Fruit fly (Drosophila melanogaster): ENCODE results near the gene fon.

fon gene

DNA sequence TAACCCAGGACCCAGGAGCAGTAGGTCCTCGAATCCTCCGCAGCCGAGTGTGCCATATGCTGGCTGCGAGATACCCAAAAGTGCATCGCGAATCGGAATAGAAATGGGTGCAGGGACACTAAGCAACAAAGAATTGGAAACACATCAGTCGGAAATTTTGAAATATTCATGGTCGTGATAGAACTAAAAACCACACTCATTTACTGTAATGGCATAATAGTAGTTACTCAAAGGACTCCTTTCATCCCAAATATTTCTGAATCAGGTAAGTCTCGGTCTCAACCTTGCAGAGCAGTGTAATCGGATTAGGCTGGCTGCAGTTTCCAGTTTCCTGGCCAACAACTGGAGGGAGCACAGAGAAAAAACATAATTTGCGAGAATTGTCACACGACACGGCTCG, 9.9 kb downstream of the fon start (continued):
- TF ChIP-seq CG4282 (GFP tag; optimal IDR thresholded peaks at IDR 0.05) (no peak), grau (tag; optimal IDR thresholded peaks at IDR 0.05) (peak; percentile 30), CG7357 (GFP tag; IDR thresholded peaks at IDR 0.05) (no peak), CG31388 (GFP tag; optimal IDR thresholded peaks at IDR 0.05) (no peak), Camta (GFP tag; optimal IDR thresholded peaks at IDR 0.05) (no peak), CG17359 (tag; optimal IDR thresholded peaks at IDR 0.05) (peak; percentile 20), ci (GFP tag; IDR thresholded peaks at IDR 0.05) (peak; percentile 76), tup (GFP tag; optimal IDR thresholded peaks at IDR 0.05) (no peak), nom (GFP tag; optimal IDR thresholded peaks at IDR 0.05) (no peak), sens-2 (GFP tag; IDR thresholded peaks at IDR 0.05) (no peak), CG5953 (GFP tag; IDR thresholded peaks at IDR 0.05) (no peak), Gsc (GFP tag; IDR thresholded peaks at IDR 0.05) (no peak), trem (tag; optimal IDR thresholded peaks at IDR 0.05) (peak; percentile 38), eyg (GFP tag; optimal IDR thresholded peaks at IDR 0.05) (no peak), CG15011 (GFP tag; optimal IDR thresholded peaks at IDR 0.05) (no peak), CG4730 (GFP tag; IDR thresholded peaks at IDR 0.05) (0 out of 2 replicates have a peak, but pooled peaks have one; percentile 4), CG11696 (GFP tag; IDR thresholded peaks at IDR 0.05) (no peak), Ets97D (GFP tag; optimal IDR thresholded peaks at IDR 0.05) (no peak), wdn (GFP tag; IDR thresholded peaks at IDR 0.05) (no peak), HmgD (GFP tag; optimal IDR thresholded peaks at IDR 0.05) (no peak), CG34376 (GFP tag; optimal IDR thresholded peaks at IDR 0.05) (no peak), CG15601 (tag; optimal IDR thresholded peaks at IDR 0.05) (no peak), CG2199 (GFP tag; IDR thresholded peaks at IDR 0.05) (no peak), CG14860 (GFP tag; IDR thresholded peaks at IDR 0.05; ENCODE audit: partially characterized antibody) (no peak), NK7.1 (GFP tag; optimal IDR thresholded peaks at IDR 0.05) (no peak), sim (GFP tag; IDR thresholded peaks at IDR 0.05) (0 out of 2 replicates have a peak, but pooled peaks have one; percentile 33), CG10543 (GFP tag; optimal IDR thresholded peaks at IDR 0.05) (no peak), CG32772 (GFP tag; IDR thresholded peaks at IDR 0.05) (peak; percentile 14; the same call in 1 of the 2 replicates), ara (GFP tag; IDR thresholded peaks at IDR 0.05) (peak; percentile 60; the same call in 1 of the 2 replicates), tna (GFP tag; IDR thresholded peaks at IDR 0.05; ENCODE audit: partially characterized antibody) (no peak), CG10959 (GFP tag; IDR thresholded peaks at IDR 0.05) (peak; percentile 66), CG12299 (tag; optimal IDR thresholded peaks at IDR 0.05) (no peak), unpg (GFP tag; optimal IDR thresholded peaks at IDR 0.05) (peak; percentile 46), B-H2 (GFP tag; optimal IDR thresholded peaks at IDR 0.05) (no peak), CG15269 (tag; optimal IDR thresholded peaks at IDR 0.05) (no peak), CG33557 (GFP tag; optimal IDR thresholded peaks at IDR 0.05) (peak; percentile 43), row (GFP tag; IDR thresholded peaks at IDR 0.05) (peak; percentile 50; the same call in 2 of the 3 replicates), klu (GFP tag; IDR thresholded peaks at IDR 0.05) (no peak), TFAM (GFP tag; optimal IDR thresholded peaks at IDR 0.05) (no peak), sima (GFP tag; optimal IDR thresholded peaks at IDR 0.05) (no peak), CG4360 (GFP tag; IDR thresholded peaks at IDR 0.05) (no peak), CG12236 (GFP tag; optimal IDR thresholded peaks at IDR 0.05) (no peak), CG12104 (GFP tag; optimal IDR thresholded peaks at IDR 0.05) (no peak), Dref (GFP tag; IDR thresholded peaks at IDR 0.05) (no peak), her (GFP tag; optimal IDR thresholded peaks at IDR 0.05) (no peak), cas (GFP tag; IDR thresholded peaks at IDR 0.05) (no peak), CG8944 (GFP tag; optimal IDR thresholded peaks at IDR 0.05) (no peak), cad (GFP tag; optimal IDR thresholded peaks at IDR 0.05) (no peak), gsb-n (tag; optimal IDR thresholded peaks at IDR 0.05) (peak; percentile 34), mld (GFP tag; IDR thresholded peaks at IDR 0.05; ENCODE audit: partially characterized antibody) (no peak), CG10979 (tag; optimal IDR thresholded peaks at IDR 0.05) (peak; percentile 70), jigr1 (GFP tag; IDR thresholded peaks at IDR 0.05) (no peak)
